Worm (Caenorhabditis elegans) whole organism, mixed stage, embryonic: ENCODE results near the gene C10G8.3.

Experiments used
- bed-3 ChIP-seq: fragments of 200-800 bp; sonication (Bioruptor generic); optimal IDR thresholded peaks from 3 replicates; lab custom pipeline; 2018; ENCODE audit warnings: mild to moderate bottlenecking, missing genetic modification characterization, moderate library complexity, missing compliant biosample characterization
- blmp-1 ChIP-seq: fragments of 150-350 bp; optimal IDR thresholded peaks from 2 replicates; lab custom pipeline; 2014; ENCODE audit warnings: missing biosample characterization, missing genetic modification characterization
- ceh-39 ChIP-seq: fragments of 150-350 bp; optimal IDR thresholded peaks from 2 replicates; lab custom pipeline; 2014; ENCODE audit warnings: missing biosample characterization, missing genetic modification characterization
- ces-1 ChIP-seq: fragments of 150-350 bp; optimal IDR thresholded peaks from 2 replicates; lab custom pipeline; 2014; ENCODE audit warnings: missing biosample characterization, missing genetic modification reagents, missing genetic modification characterization
- cnd-1 ChIP-seq: fragments of 200-800 bp; sonication (Bioruptor generic); optimal IDR thresholded peaks from 2 replicates; lab custom pipeline; 2018; ENCODE audit warnings: mild to moderate bottlenecking, missing genetic modification characterization, missing compliant biosample characterization
- drap-1 ChIP-seq: fragments of 200-800 bp; sonication (Bioruptor generic); optimal IDR thresholded peaks from 3 replicates; lab custom pipeline; 2018; ENCODE audit warnings: mild to moderate bottlenecking, missing genetic modification characterization, missing compliant biosample characterization
- elt-1 ChIP-seq: sonication (generic microtip); optimal IDR thresholded peaks from 2 replicates; lab custom pipeline; 2017; ENCODE audit warnings: missing genetic modification characterization, mild to moderate bottlenecking, missing compliant biosample characterization, antibody characterized with exemption, moderate library complexity, borderline replicate concordance; ENCODE audit not compliant: insufficient read depth
- elt-3 ChIP-seq: fragments of 150-350 bp; optimal IDR thresholded peaks from 2 replicates; lab custom pipeline; 2014; ENCODE audit warnings: missing biosample characterization, missing genetic modification characterization
- ham-2 ChIP-seq: fragments of 200-800 bp; sonication (Bioruptor generic); optimal IDR thresholded peaks from 2 replicates; lab custom pipeline; 2018; ENCODE audit warnings: mild to moderate bottlenecking, missing genetic modification characterization, missing compliant biosample characterization
- hlh-1 ChIP-seq: fragments of 150-350 bp; optimal IDR thresholded peaks from 2 replicates; lab custom pipeline; 2014; ENCODE audit warnings: missing biosample characterization, missing genetic modification reagents, missing genetic modification characterization
- lin-13 ChIP-seq: fragments of 150-350 bp; optimal IDR thresholded peaks from 2 replicates; lab custom pipeline; 2014; ENCODE audit warnings: missing biosample characterization, missing genetic modification characterization
- lsy-2 ChIP-seq: fragments of 150-350 bp; optimal IDR thresholded peaks from 2 replicates; lab custom pipeline; 2014; ENCODE audit warnings: missing biosample characterization, missing genetic modification characterization
- mab-5 ChIP-seq: fragments of 150-350 bp; optimal IDR thresholded peaks from 2 replicates; lab custom pipeline; 2014; ENCODE audit warnings: missing biosample characterization, missing genetic modification characterization
- mep-1 ChIP-seq: fragments of 150-350 bp; optimal IDR thresholded peaks from 2 replicates; lab custom pipeline; 2017; ENCODE audit warnings: missing biosample characterization, missing genetic modification reagents, missing genetic modification characterization, inconsistent platforms
- mls-2 ChIP-seq: sonication (generic microtip); optimal IDR thresholded peaks from 2 replicates; lab custom pipeline; 2016; ENCODE audit warnings: mild to moderate bottlenecking, missing genetic modification characterization, moderate library complexity, missing compliant biosample characterization
- nhr-2 ChIP-seq: fragments of 150-350 bp; optimal IDR thresholded peaks from 2 replicates; lab custom pipeline; 2014; ENCODE audit warnings: missing biosample characterization, missing genetic modification characterization
- nhr-237 ChIP-seq: fragments of 150-350 bp; optimal IDR thresholded peaks from 2 replicates; lab custom pipeline; 2014; ENCODE audit warnings: missing biosample characterization, missing genetic modification characterization
- nhr-28 ChIP-seq: fragments of 150-350 bp; optimal IDR thresholded peaks from 2 replicates; lab custom pipeline; 2014; ENCODE audit warnings: missing biosample characterization, missing genetic modification characterization
- nhr-76 ChIP-seq: sonication (generic microtip); optimal IDR thresholded peaks from 2 replicates; lab custom pipeline; 2017; ENCODE audit warnings: missing biosample characterization, missing genetic modification characterization
- pha-4 ChIP-seq: fragments of 150-350 bp; optimal IDR thresholded peaks from 2 replicates; lab custom pipeline; 2018; ENCODE audit warnings: missing biosample characterization, missing genetic modification reagents, missing genetic modification characterization
- sem-2 ChIP-seq: fragments of 200-800 bp; sonication (Bioruptor generic); optimal IDR thresholded peaks from 2 replicates; lab custom pipeline; 2018; ENCODE audit warnings: mild to moderate bottlenecking, missing genetic modification characterization, missing compliant biosample characterization
- sptf-1 ChIP-seq: sonication (generic microtip); optimal IDR thresholded peaks from 2 replicates; lab custom pipeline; 2017; ENCODE audit warnings: mild to moderate bottlenecking, missing genetic modification characterization, moderate library complexity, missing compliant biosample characterization
- tbx-8 ChIP-seq: fragments of 200-800 bp; sonication (Bioruptor generic); optimal IDR thresholded peaks from 2 replicates; lab custom pipeline; 2018; ENCODE audit warnings: mild to moderate bottlenecking, missing genetic modification characterization, moderate library complexity, missing compliant biosample characterization
- unc-120 ChIP-seq: sonication (generic microtip); optimal IDR thresholded peaks from 2 replicates; lab custom pipeline; 2017; ENCODE audit warnings: missing genetic modification characterization, missing compliant biosample characterization; ENCODE audit not compliant: poor library complexity, severe bottlenecking
- unc-39 ChIP-seq: fragments of 150-350 bp; optimal IDR thresholded peaks from 2 replicates; lab custom pipeline; 2014; ENCODE audit warnings: missing biosample characterization, missing genetic modification characterization
- unc-62 ChIP-seq: fragments of 150-350 bp; optimal IDR thresholded peaks from 2 replicates; lab custom pipeline; 2014; ENCODE audit warnings: missing biosample characterization, missing genetic modification reagents, missing genetic modification characterization
- zip-8 ChIP-seq: fragments of 150-350 bp; optimal IDR thresholded peaks from 2 replicates; lab custom pipeline; 2014; ENCODE audit warnings: missing biosample characterization, missing genetic modification characterization
- ztf-11 ChIP-seq: fragments of 150-350 bp; optimal IDR thresholded peaks from 2 replicates; lab custom pipeline; 2014; ENCODE audit warnings: missing biosample characterization, missing genetic modification characterization

Gene C10G8.3

ce11 chrV:5328314-5328713 is 15.8 kb downstream of the C10G8.3 start, which contains the start of gene C10G8.8:
Gene C10G8.8, minus strand, starts transcription at chrV:5328414.
- no peak for TF ChIP-seq bed-3 (GFP tag; lab: Kevin White, UChicago)
- TF ChIP-seq drap-1 (GFP tag; lab: Kevin White, UChicago): no peak
- TF ChIP-seq mab-5 (tag; lab: Kevin White, UChicago): no peak
- TF ChIP-seq ham-2 (GFP tag; lab: Kevin White, UChicago): no peak
- TF ChIP-seq hlh-1 (tag; lab: Kevin White, UChicago): no peak
- no peak for TF ChIP-seq nhr-237
- TF ChIP-seq nhr-28 (tag; lab: Kevin White, UChicago): no peak
- TF ChIP-seq zip-8: no peak
- no peak for TF ChIP-seq pha-4
- no peak for TF ChIP-seq sem-2 (GFP tag; lab: Kevin White, UChicago)
- TF ChIP-seq blmp-1 (tag; lab: Kevin White, UChicago): no peak
- no peak for TF ChIP-seq nhr-2 (tag; lab: Kevin White, UChicago)
- no peak for TF ChIP-seq nhr-76 (tag; lab: Kevin White, UChicago)
- TF ChIP-seq ztf-11 (tag; lab: Kevin White, UChicago): no peak
- TF ChIP-seq unc-62 (GFP tag; lab: Kevin White, UChicago): no peak
- no peak for TF ChIP-seq sptf-1 (tag; lab: Kevin White, UChicago)
- no peak for TF ChIP-seq mls-2

DNA sequence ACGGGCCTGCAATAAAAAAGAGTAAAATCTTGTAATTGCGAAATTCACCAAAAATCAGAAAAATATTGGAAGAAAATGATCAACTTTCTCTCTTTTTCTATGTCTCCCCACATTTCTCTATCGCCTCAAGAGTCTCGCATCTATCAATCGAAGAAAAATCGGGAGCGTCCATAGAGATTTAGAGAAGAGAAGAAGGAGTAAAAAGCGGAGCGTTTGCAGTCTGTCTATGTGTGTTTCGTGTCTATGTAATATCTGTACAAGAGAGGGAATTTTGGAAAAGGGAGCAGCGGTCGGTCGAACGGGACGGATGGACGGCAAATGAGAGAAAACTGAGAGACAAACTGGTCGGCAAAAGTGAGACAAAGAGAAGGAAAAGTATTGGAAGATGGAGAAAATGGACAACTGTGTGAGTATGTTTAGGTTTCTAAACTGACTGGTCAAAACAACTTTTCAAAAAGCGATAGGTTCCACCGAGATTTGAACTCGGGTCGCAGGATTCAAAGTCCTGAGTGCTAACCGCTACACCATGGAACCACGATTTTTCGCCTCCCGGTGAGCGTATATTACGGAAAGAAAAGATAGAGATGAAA is 17.2 kb downstream of the C10G8.3 start:
- TF ChIP-seq drap-1 (GFP tag; lab: Kevin White, UChicago): no peak
- peak; percentile 55 for TF ChIP-seq unc-120 (tag; lab: Kevin White, UChicago)
- no peak for TF ChIP-seq ces-1
- peak; percentile 63 for TF ChIP-seq sptf-1 (tag; lab: Kevin White, UChicago)
- no peak for TF ChIP-seq nhr-76 (tag; lab: Kevin White, UChicago)

DNA sequence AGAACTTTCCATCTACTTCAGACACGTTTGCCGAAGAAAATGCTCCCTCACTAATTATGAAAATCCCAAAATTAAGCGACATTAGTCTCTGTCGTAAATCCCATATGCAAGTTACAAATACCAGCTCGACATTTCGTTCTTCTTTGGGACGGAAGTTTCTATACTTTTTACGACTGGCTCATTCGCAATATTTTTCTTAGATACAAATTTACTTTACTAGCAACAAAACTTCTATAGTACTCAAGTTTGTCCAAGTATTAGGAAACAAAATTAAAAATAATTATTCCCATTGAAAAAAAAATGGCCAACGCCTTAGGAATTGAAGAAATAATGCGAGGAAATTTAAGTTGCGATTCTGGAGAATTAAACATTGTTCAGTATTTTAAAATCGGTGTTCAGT is 18.4 kb downstream of the C10G8.3 start, which contains the start of gene srg-26:
Gene srg-26 (plus strand): TSS at position 301 of the 400 bp plus-strand sequence.
- TF ChIP-seq sem-2 (GFP tag; lab: Kevin White, UChicago): no peak
- TF ChIP-seq lsy-2 (tag; lab: Kevin White, UChicago): no peak
- no peak for TF ChIP-seq unc-39 (tag; lab: Kevin White, UChicago)

DNA sequence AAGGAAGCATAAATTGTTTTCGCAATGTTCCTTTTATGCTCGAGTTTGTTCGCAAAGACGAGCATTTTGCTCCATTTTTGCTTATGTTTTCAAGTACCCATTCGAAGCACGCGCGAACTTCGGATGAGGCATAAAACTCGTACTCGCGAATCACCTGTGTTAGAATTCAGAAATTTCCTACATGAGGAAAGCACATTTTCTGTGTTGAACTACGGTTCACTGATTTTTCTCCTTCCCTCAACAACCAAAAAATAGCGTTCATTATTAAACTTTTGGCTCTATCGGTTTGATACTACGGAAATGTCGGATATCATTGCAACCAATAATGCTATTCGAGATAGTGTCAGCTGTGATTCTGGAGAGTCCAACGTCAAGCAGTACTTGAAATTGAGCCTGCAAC is 22.0 kb downstream of the C10G8.3 start, which contains the start of gene srg-28:
Gene srg-28 (plus strand): TSS at position 301 of the 400 bp plus-strand sequence.
- TF ChIP-seq elt-3 (no peak), pha-4 (no peak), mep-1 (tag; lab: Kevin White, UChicago) (no peak), ces-1 (no peak), hlh-1 (tag; lab: Kevin White, UChicago) (no peak), unc-62 (GFP tag; lab: Kevin White, UChicago) (no peak), mab-5 (tag; lab: Kevin White, UChicago) (no peak), sem-2 (GFP tag; lab: Kevin White, UChicago) (no peak)

DNA sequence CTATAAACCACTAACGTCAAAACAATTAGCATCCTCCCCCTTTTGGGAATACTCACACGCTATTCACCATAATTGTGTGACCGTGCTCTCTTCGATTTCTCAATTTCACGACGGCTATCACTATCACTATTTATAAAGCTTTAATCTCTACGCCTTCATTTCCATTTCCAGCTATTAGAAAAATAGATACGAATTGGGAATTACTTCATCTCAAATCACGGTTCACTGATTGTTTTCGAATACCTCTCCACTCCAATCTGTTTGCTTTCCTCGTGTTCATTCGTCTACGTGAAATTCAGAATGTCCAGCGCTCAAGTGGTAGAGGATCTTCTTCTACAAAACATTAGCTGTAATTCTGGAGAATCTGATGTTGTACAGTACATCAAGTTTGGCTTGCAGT is 24.3 kb downstream of the C10G8.3 start, which contains the start of gene srg-29:
Gene srg-29 (plus strand): TSS at position 301 of the 400 bp plus-strand sequence.
- TF ChIP-seq mls-2: no peak
- TF ChIP-seq blmp-1 (tag; lab: Kevin White, UChicago): no peak
- no peak for TF ChIP-seq ces-1
- TF ChIP-seq ztf-11 (tag; lab: Kevin White, UChicago): no peak
- TF ChIP-seq nhr-2 (tag; lab: Kevin White, UChicago): no peak
- no peak for TF ChIP-seq lsy-2 (tag; lab: Kevin White, UChicago)
- TF ChIP-seq tbx-8 (GFP tag; lab: Kevin White, UChicago): no peak
- TF ChIP-seq unc-120 (tag; lab: Kevin White, UChicago): no peak
- no peak for TF ChIP-seq cnd-1 (tag; lab: Kevin White, UChicago)
- TF ChIP-seq lin-13 (tag; lab: Kevin White, UChicago): no peak
- no peak for TF ChIP-seq drap-1 (GFP tag; lab: Kevin White, UChicago)
- no peak for TF ChIP-seq pha-4
- no peak for TF ChIP-seq ceh-39 (tag; lab: Kevin White, UChicago)
- TF ChIP-seq elt-1 (tag; lab: Kevin White, UChicago): no peak
- TF ChIP-seq zip-8: no peak
- TF ChIP-seq unc-39 (tag; lab: Kevin White, UChicago): no peak
- TF ChIP-seq nhr-237: no peak
- no peak for TF ChIP-seq nhr-28 (tag; lab: Kevin White, UChicago)
- no peak for TF ChIP-seq nhr-76 (tag; lab: Kevin White, UChicago)
- TF ChIP-seq, all 35 proteins: peak for 0
